Worm (Caenorhabditis elegans) whole organism, L4 larva: ENCODE results near the gene lin-31.

Experiments
- D1046.2 ChIP-seq: fragments of 200-800 bp; sonication (Bioruptor generic); IDR thresholded peaks from 2 replicates; pipeline ENCODE4 v1.3.6; 2022; ENCODE audit warnings: missing genetic modification characterization, missing compliant biosample characterization
- F10B5.3 ChIP-seq: sonication (generic microtip); optimal IDR thresholded peaks from 2 replicates; lab custom pipeline; 2016; ENCODE audit warnings: mild to moderate bottlenecking, missing genetic modification characterization, missing compliant biosample characterization
- F26F4.8 ChIP-seq: fragments of 200-800 bp; sonication (Bioruptor generic); conservative IDR thresholded peaks from 2 replicates; pipeline ENCODE4 v1.3.6; 2022; ENCODE audit warnings: missing genetic modification characterization, missing compliant biosample characterization
- F49E8.2 ChIP-seq: sonication (generic microtip); optimal IDR thresholded peaks from 2 replicates; lab custom pipeline; 2016; ENCODE audit warnings: missing compliant biosample characterization, mild to moderate bottlenecking, missing genetic modification characterization, borderline replicate concordance
- T26A8.4 ChIP-seq: fragments of 200-800 bp; sonication (Bioruptor generic); IDR thresholded peaks from 2 replicates; pipeline ENCODE4 v1.3.6; 2022; ENCODE audit warnings: missing genetic modification characterization, missing compliant biosample characterization
- Y48G9A.11 ChIP-seq: fragments of 200-800 bp; sonication (Bioruptor generic); IDR thresholded peaks from 2 replicates; pipeline ENCODE4 v1.3.6; 2022; ENCODE audit warnings: missing genetic modification reagents, missing genetic modification characterization, missing compliant biosample characterization
- ZK337.2 ChIP-seq: fragments of 200-800 bp; sonication (Bioruptor generic); IDR thresholded peaks from 2 replicates; pipeline ENCODE4 v1.3.6; 2022; ENCODE audit warnings: missing genetic modification reagents, missing genetic modification characterization, missing compliant biosample characterization
- aha-1 ChIP-seq: fragments of 150-350 bp; peaks from one replicate; lab custom pipeline; 2014; ENCODE audit warnings: missing biosample characterization, missing genetic modification characterization
- aly-2 ChIP-seq: sonication (generic microtip); optimal IDR thresholded peaks from 2 replicates; lab custom pipeline; 2018; ENCODE audit warnings: missing biosample characterization, missing genetic modification characterization
- attf-4 ChIP-seq: sonication (generic microtip); optimal IDR thresholded peaks from 3 replicates; lab custom pipeline; 2017; ENCODE audit warnings: missing biosample characterization, missing genetic modification characterization
- ceh-28 ChIP-seq: fragments of 150-350 bp; optimal IDR thresholded peaks from 2 replicates; lab custom pipeline; 2014; ENCODE audit warnings: missing biosample characterization, missing genetic modification reagents, missing genetic modification characterization
- ces-1 ChIP-seq: fragments of 150-350 bp; sonication (generic microtip); optimal IDR thresholded peaks from 4 replicates; lab custom pipeline; 2014; ENCODE audit warnings: missing biosample characterization, missing genetic modification reagents, missing genetic modification characterization
- cey-2 ChIP-seq: sonication (generic microtip); optimal IDR thresholded peaks from 3 replicates; lab custom pipeline; 2017; ENCODE audit warnings: missing genetic modification characterization, mild to moderate bottlenecking, missing compliant biosample characterization, antibody characterized with exemption, borderline replicate concordance; ENCODE audit not compliant: insufficient read depth
- daf-19 ChIP-seq: fragments of 200-800 bp; sonication (Bioruptor generic); conservative IDR thresholded peaks from 2 replicates; pipeline ENCODE4 v1.3.6; 2022; ENCODE audit warnings: missing genetic modification characterization, missing compliant biosample characterization
- dmd-9 ChIP-seq: fragments of 200-800 bp; sonication (Bioruptor generic); IDR thresholded peaks from 2 replicates; pipeline ENCODE4 v1.3.6; 2022; ENCODE audit warnings: missing genetic modification reagents, missing genetic modification characterization, missing compliant biosample characterization
- gei-8 ChIP-seq: fragments of 200-800 bp; sonication (Bioruptor generic); optimal IDR thresholded peaks from 2 replicates; lab custom pipeline; 2018; ENCODE audit warnings: mild to moderate bottlenecking, missing genetic modification characterization, missing compliant biosample characterization
- hmg-1.1 ChIP-seq: fragments of 200-800 bp; sonication (Bioruptor generic); IDR thresholded peaks from 2 replicates; pipeline ENCODE4 v1.3.6; 2022; ENCODE audit warnings: missing genetic modification reagents, missing genetic modification characterization, missing compliant biosample characterization
- jun-1 ChIP-seq: fragments of 150-350 bp; optimal IDR thresholded peaks from 2 replicates; lab custom pipeline; 2014; ENCODE audit warnings: missing biosample characterization, missing genetic modification reagents, missing genetic modification characterization
- lim-7 ChIP-seq: fragments of 200-800 bp; sonication (Bioruptor generic); IDR thresholded peaks from 2 replicates; pipeline ENCODE4 v1.3.6; 2022; ENCODE audit warnings: missing genetic modification characterization, missing compliant biosample characterization
- lin-13 ChIP-seq: fragments of 150-350 bp; optimal IDR thresholded peaks from 2 replicates; lab custom pipeline; 2014; ENCODE audit warnings: missing biosample characterization, missing genetic modification reagents, missing genetic modification characterization
- lin-38 ChIP-seq: fragments of 200-800 bp; sonication (Bioruptor generic); IDR thresholded peaks from 2 replicates; pipeline ENCODE4 v1.3.6; 2022; ENCODE audit warnings: missing genetic modification reagents, missing genetic modification characterization, missing compliant biosample characterization
- lir-3 ChIP-seq: sonication (generic microtip); optimal IDR thresholded peaks from 2 replicates; lab custom pipeline; 2016; ENCODE audit warnings: mild to moderate bottlenecking, missing genetic modification characterization, missing compliant biosample characterization
- mdl-1 ChIP-seq, 2 experiments: fragments of 150-350 bp in 1 of 2; sonication (generic microtip) in 1 of 2; optimal IDR thresholded peaks; 2 replicates each; lab custom pipeline; 2014 to 2017; ENCODE audit warnings: missing biosample characterization in 2 of 2, missing genetic modification characterization in 2 of 2
- mdt-29 ChIP-seq: fragments of 200-800 bp; sonication (Bioruptor generic); IDR thresholded peaks from 2 replicates; pipeline ENCODE4 v1.3.6; 2022; ENCODE audit warnings: missing genetic modification reagents, missing genetic modification characterization, missing compliant biosample characterization
- mep-1 ChIP-seq: fragments of 150-350 bp; sonication (generic microtip); optimal IDR thresholded peaks from 3 replicates; lab custom pipeline; 2014; ENCODE audit warnings: missing biosample characterization, missing genetic modification characterization
- nhr-102 ChIP-seq: sonication (generic microtip); optimal IDR thresholded peaks from 2 replicates; lab custom pipeline; 2016; ENCODE audit warnings: mild to moderate bottlenecking, missing genetic modification characterization, moderate library complexity, missing compliant biosample characterization
- nhr-237 ChIP-seq: sonication (generic microtip); optimal IDR thresholded peaks from 2 replicates; lab custom pipeline; 2017; ENCODE audit warnings: missing biosample characterization, missing genetic modification characterization
- nhr-6 ChIP-seq: fragments of 150-350 bp; optimal IDR thresholded peaks from 2 replicates; lab custom pipeline; 2014; ENCODE audit warnings: missing biosample characterization, missing genetic modification characterization
- saeg-2 ChIP-seq: fragments of 200-800 bp; sonication (Bioruptor generic); IDR thresholded peaks from 2 replicates; pipeline ENCODE4 v1.3.6; 2022; ENCODE audit warnings: missing genetic modification reagents, missing genetic modification characterization, missing compliant biosample characterization
- sdz-12 ChIP-seq: fragments of 200-800 bp; sonication (Bioruptor generic); optimal IDR thresholded peaks from 2 replicates; lab custom pipeline; 2018; ENCODE audit warnings: mild to moderate bottlenecking, missing genetic modification characterization, missing compliant biosample characterization
- set-16 ChIP-seq: fragments of 200-800 bp; sonication (Bioruptor generic); IDR thresholded peaks from 2 replicates; pipeline ENCODE4 v1.3.6; 2022; ENCODE audit warnings: missing genetic modification reagents, missing genetic modification characterization, missing compliant biosample characterization
- snpc-1.2 ChIP-seq: fragments of 200-800 bp; sonication (Bioruptor generic); IDR thresholded peaks from 2 replicates; pipeline ENCODE4 v1.3.6; 2022; ENCODE audit warnings: missing genetic modification reagents, missing genetic modification characterization, missing compliant biosample characterization
- snpc-4 ChIP-seq: fragments of 150-350 bp; optimal IDR thresholded peaks from 2 replicates; lab custom pipeline; 2014; ENCODE audit warnings: missing biosample characterization, missing genetic modification characterization
- spr-1 ChIP-seq: sonication (generic microtip); optimal IDR thresholded peaks from 2 replicates; lab custom pipeline; 2016; ENCODE audit warnings: mild to moderate bottlenecking, missing genetic modification characterization, missing compliant biosample characterization
- spr-3 ChIP-seq: fragments of 200-800 bp; sonication (Bioruptor generic); optimal IDR thresholded peaks from 2 replicates; lab custom pipeline; 2018; ENCODE audit warnings: mild to moderate bottlenecking, missing genetic modification characterization, missing compliant biosample characterization
- unc-130 ChIP-seq: sonication (generic microtip); optimal IDR thresholded peaks from 2 replicates; lab custom pipeline; 2016; ENCODE audit warnings: missing genetic modification reagents, missing genetic modification characterization, missing compliant biosample characterization
- unc-62 ChIP-seq, 3 experiments: fragments of 150-350 bp in 1 of 3; sonication (generic microtip); optimal IDR thresholded peaks in 2 of 3; peaks in 1 of 3; 1 replicate in 1 of 3; 2 replicates in 2 of 3; lab custom pipeline; 2014 to 2017; ENCODE audit warnings: missing biosample characterization in 3 of 3, missing genetic modification characterization in 3 of 3, missing genetic modification reagents in 3 of 3, missing genotype in 1 of 3
- zfp-2 ChIP-seq: sonication (generic microtip); optimal IDR thresholded peaks from 2 replicates; lab custom pipeline; 2016; ENCODE audit warnings: mild to moderate bottlenecking, missing genetic modification characterization, missing compliant biosample characterization
- zip-11 ChIP-seq: fragments of 200-800 bp; sonication (Bioruptor generic); IDR thresholded peaks from 2 replicates; pipeline ENCODE4 v1.3.6; 2022; ENCODE audit warnings: missing genetic modification characterization, missing compliant biosample characterization
- ztf-11 ChIP-seq: fragments of 150-350 bp; optimal IDR thresholded peaks from 2 replicates; lab custom pipeline; 2014; ENCODE audit warnings: missing biosample characterization, missing genetic modification characterization

lin-31 gene

ce11 chrII:3960276-3960675, 22.1 kb upstream of the lin-31 start (continued):
- TF ChIP-seq ztf-11 (tag; lab: Kevin White, UChicago): no peak
- TF ChIP-seq lir-3 (tag; lab: Kevin White, UChicago): no peak
- no peak for TF ChIP-seq attf-4 (tag; lab: Kevin White, UChicago)
- no peak for TF ChIP-seq nhr-6 (tag; lab: Kevin White, UChicago)
- no peak for TF ChIP-seq snpc-1.2 (GFP tag; lab: Robert Waterston, UW)
- TF ChIP-seq spr-3 (GFP tag; lab: Kevin White, UChicago): no peak
- no peak for TF ChIP-seq snpc-4 (tag; lab: Kevin White, UChicago)
- no peak for TF ChIP-seq zip-11 (GFP tag; lab: Robert Waterston, UW)
- no peak for TF ChIP-seq daf-19
- TF ChIP-seq sdz-12 (GFP tag; lab: Kevin White, UChicago): no peak
- TF ChIP-seq lim-7 (GFP tag; lab: Robert Waterston, UW): no peak
- no peak for TF ChIP-seq ces-1 (GFP tag; lab: Kevin White, UChicago)
- no peak for TF ChIP-seq ZK337.2 (GFP tag; lab: Robert Waterston, UW)
- peak in 1 of 2 experiments; percentile 7 for TF ChIP-seq mdl-1 (tag; optimal IDR thresholded peaks at IDR 0.05; lab: Kevin White, UChicago)
- TF ChIP-seq lin-38 (GFP tag; lab: Robert Waterston, UW): no peak
- TF ChIP-seq zfp-2 (tag; lab: Kevin White, UChicago): no peak
- TF ChIP-seq gei-8 (GFP tag; lab: Kevin White, UChicago): no peak
- TF ChIP-seq unc-62 (GFP tag; optimal IDR thresholded peaks at IDR 0.05 in 1 of 2; lab: Kevin White, UChicago): peak in 1 of 2 experiments; percentile 90
- TF ChIP-seq unc-62 (tag; optimal IDR thresholded peaks at IDR 0.05; lab: Kevin White, UChicago): no peak
- TF ChIP-seq nhr-237 (tag; lab: Kevin White, UChicago): no peak
- TF ChIP-seq F10B5.3 (tag; lab: Kevin White, UChicago): no peak
- no peak for TF ChIP-seq ceh-28 (tag; lab: Kevin White, UChicago)
- no peak for TF ChIP-seq F49E8.2 (tag; lab: Kevin White, UChicago)
- no peak for TF ChIP-seq cey-2 (tag; lab: Kevin White, UChicago)
- no peak for TF ChIP-seq unc-130 (GFP tag; lab: Kevin White, UChicago)
- TF ChIP-seq, all 104 proteins: peak for 7

DNA sequence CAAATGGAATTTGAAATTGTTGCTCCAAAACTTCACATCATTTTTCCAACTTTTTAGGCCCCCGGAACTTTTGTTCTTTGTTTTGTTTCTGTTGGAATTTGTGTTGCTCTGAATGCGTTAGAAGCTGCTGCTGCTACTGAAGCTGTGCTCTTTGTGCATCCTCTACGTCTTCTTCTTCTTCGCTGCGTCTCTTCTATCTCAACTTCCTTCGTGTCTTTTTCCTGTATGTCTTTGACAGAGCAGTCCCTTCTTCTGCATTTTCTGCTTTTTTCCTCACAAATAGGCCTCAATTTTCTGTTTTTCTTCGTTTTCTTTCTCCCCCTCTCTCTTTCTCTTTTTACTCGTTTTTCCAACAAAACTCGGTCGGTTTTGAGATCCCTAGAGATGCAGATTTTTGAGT, 21.1 kb upstream of the lin-31 start:
- TF ChIP-seq T26A8.4 (GFP tag; lab: Robert Waterston, UW) (no peak), F26F4.8 (no peak), lin-13 (GFP tag; lab: Kevin White, UChicago) (no peak), unc-62 (GFP tag; optimal IDR thresholded peaks at IDR 0.05 in 1 of 2; lab: Kevin White, UChicago) (no peak), unc-62 (tag; optimal IDR thresholded peaks at IDR 0.05; lab: Kevin White, UChicago) (no peak), hmg-1.1 (GFP tag; lab: Robert Waterston, UW) (0 out of 2 replicates have a peak, but pooled peaks have one; percentile 30), Y48G9A.11 (GFP tag; lab: Robert Waterston, UW) (no peak), F49E8.2 (tag; lab: Kevin White, UChicago) (no peak), dmd-9 (GFP tag; lab: Robert Waterston, UW) (no peak), jun-1 (tag; lab: Kevin White, UChicago) (no peak), set-16 (GFP tag; lab: Robert Waterston, UW) (peak; percentile 23; the same call in 1 of the 2 replicates), ZK337.2 (GFP tag; lab: Robert Waterston, UW) (no peak), spr-1 (no peak), saeg-2 (no peak), nhr-102 (tag; lab: Kevin White, UChicago) (no peak), D1046.2 (GFP tag; lab: Robert Waterston, UW) (no peak), aha-1 (no peak), aly-2 (no peak), mep-1 (tag; lab: Kevin White, UChicago) (peak; percentile 5), mdt-29 (no peak)
